Worm (Caenorhabditis elegans): ENCODE results near the gene sad-1.

- no peak for TF ChIP-seq lin-39 (tag; optimal IDR thresholded peaks at IDR 0.05)
- no peak for TF ChIP-seq nhr-11 (tag; optimal IDR thresholded peaks at IDR 0.05)
- no peak for TF ChIP-seq dmd-8 (GFP tag; IDR thresholded peaks at IDR 0.05)
- TF ChIP-seq R02D3.7 (tag; optimal IDR thresholded peaks at IDR 0.05) = no peak
- no peak for TF ChIP-seq ztf-7 (tag; optimal IDR thresholded peaks at IDR 0.05)
- TF ChIP-seq dpl-1 (GFP tag; optimal IDR thresholded peaks at IDR 0.05) = no peak
- TF ChIP-seq dmd-9 (GFP tag; IDR thresholded peaks at IDR 0.05) = no peak
- no peak for TF ChIP-seq nhr-6 (tag; optimal IDR thresholded peaks at IDR 0.05)
- no peak for TF ChIP-seq fos-1 (tag; optimal IDR thresholded peaks at IDR 0.05)
- no peak for TF ChIP-seq daf-16 (GFP tag; optimal IDR thresholded peaks at IDR 0.05)
- no peak for TF ChIP-seq daf-16 (tag; optimal IDR thresholded peaks at IDR 0.05)
- TF ChIP-seq ama-1 (optimal IDR thresholded peaks at IDR 0.05) = no peak
- no peak for TF ChIP-seq ceh-20 (GFP tag; IDR thresholded peaks at IDR 0.05)
Observed at ce11 chrX:13493762-13494161, 6.7 kb downstream of the sad-1 start.
